Worm (Caenorhabditis elegans) whole organism, L4/young adult: ENCODE data around the gene fbxa-39.

Source experiments
- W03F9.2 ChIP-seq: fragments of 150-350 bp; optimal IDR thresholded peaks from 2 replicates; lab custom pipeline; 2014; ENCODE audit warnings: missing biosample characterization, missing genetic modification characterization
- dao-5 ChIP-seq: sonication (generic microtip); optimal IDR thresholded peaks from 2 replicates; lab custom pipeline; 2016; ENCODE audit warnings: missing genotype, missing genetic modification characterization, moderate library complexity, missing compliant biosample characterization
- him-1 ChIP-seq: sonication (generic microtip); optimal IDR thresholded peaks from 2 replicates; lab custom pipeline; 2016; ENCODE audit warnings: missing genotype, missing genetic modification reagents, missing genetic modification characterization, missing compliant biosample characterization

Gene fbxa-39

DNA sequence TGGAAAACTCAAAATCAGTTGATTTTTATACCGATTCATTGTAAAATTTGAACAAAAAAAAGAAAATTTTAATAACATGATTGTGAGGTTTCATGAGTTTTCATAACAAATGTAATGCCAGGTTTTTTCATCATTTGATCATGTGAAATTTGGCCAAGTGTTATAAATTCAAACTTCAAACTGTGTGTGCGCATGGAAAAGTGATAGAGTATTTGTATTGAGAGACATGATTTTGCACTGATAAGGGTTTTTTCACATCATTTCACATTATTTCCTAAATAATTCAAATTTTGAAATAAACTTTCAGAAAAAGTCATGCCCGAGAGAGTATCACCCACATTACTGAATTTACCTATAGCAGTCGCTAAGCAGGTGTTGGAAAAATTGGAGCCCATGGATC lies 18.3 kb downstream of the fbxa-39 start, which contains the start of gene fbxa-219:
Gene fbxa-219 (plus strand): TSS at position 277 of the 400 bp plus-strand sequence.
- TF ChIP-seq him-1 (no peak), W03F9.2 (tag; lab: Kevin White, UChicago) (no peak), dao-5 (tag; lab: Kevin White, UChicago) (no peak)

DNA sequence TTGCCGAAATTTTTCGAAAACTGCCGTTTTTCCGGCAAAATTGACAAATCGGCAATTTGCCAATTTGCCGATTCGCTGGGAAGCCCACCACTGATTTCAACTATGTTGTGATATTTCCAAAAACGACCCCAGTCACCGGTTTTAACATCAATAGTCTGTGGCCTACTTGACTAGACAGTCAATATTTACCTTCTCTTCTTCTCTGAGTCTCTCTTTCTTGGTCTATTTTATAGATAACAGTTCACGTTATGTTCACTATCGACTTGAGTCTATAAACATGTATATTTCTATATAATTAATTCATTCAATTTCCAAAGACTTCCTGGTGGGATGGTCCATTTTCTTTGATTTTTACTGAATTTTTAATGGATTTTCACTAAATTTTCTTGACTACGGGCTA lies 21.9 kb downstream of the fbxa-39 start:
- TF ChIP-seq him-1 (no peak), dao-5 (tag; lab: Kevin White, UChicago) (no peak), W03F9.2 (tag; lab: Kevin White, UChicago) (no peak)

DNA sequence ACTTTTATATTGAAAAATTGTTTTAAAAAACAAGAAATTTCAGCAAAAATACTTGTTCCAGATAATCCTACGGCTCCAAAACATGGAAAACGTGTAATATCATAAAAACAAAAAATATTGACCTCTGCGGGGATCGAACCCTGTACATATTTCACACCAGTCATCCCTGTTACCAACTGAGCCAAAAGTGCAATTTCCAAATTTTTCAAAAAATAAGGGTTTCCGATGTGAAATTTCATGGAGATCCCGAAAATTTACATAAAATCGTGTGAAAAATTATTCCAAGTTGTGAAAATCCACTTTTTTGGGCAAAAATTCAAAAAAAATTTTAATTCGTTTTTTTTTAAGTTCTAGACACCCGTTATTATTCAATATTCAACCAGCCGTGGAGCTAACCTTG lies 31.3 kb downstream of the fbxa-39 start:
- TF ChIP-seq him-1 (no peak), W03F9.2 (tag; lab: Kevin White, UChicago) (no peak), dao-5 (tag; lab: Kevin White, UChicago) (no peak)

DNA sequence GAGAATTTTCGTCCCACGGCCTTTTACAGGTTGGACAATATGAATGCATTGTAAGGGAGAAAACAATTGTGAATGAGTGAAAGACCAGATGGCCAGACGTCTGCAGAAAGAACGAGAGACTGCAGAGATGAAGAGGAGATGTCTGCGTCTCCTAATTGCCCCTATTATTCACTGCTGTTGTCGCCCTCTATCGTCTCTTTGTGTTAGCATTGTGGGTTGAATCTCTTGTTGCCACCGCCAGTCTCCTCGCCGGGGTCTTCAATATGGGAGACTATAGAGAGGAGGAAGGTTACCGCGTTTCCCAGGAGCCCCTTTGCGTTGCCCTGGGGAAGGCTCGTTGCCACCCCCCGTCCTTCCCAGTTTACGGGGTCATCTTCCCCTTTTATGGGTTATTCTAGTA lies 32.0 kb downstream of the fbxa-39 start, which contains the start of gene Y54F10BM.9:
Gene Y54F10BM.9 (minus strand): TSS at position 61 of the 400 bp plus-strand sequence.
- no peak for TF ChIP-seq dao-5 (tag; lab: Kevin White, UChicago)
- TF ChIP-seq him-1, result no peak

DNA sequence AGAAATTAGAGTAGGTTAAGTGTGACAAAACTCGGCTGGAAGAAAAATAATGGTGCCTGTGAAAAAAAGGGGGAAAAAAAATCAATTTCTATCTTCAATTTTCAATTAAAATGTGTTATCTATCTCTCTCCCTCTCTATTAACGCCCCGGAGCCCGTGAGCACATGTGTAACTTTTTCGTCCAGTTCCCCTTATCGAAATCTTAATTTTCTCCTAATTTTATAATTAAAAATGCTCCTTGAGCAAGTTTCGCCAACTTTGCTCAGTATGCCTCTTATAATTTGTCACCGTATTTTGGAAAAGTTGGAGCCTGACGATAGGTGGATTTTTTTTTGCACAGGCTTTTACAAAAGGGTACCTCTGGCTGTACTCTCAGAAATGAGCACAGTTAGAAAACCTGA lies 35.2 kb downstream of the fbxa-39 start, which contains the start of the genes fbxa-1 and Y54F10BM.20:
Gene fbxa-1 (minus strand): TSS at position 101 of the 400 bp plus-strand sequence.
Gene Y54F10BM.20 (plus strand): TSS at position 231 of the 400 bp plus-strand sequence.
- TF ChIP-seq him-1 (no peak), W03F9.2 (tag; lab: Kevin White, UChicago) (no peak), dao-5 (tag; lab: Kevin White, UChicago) (no peak)

DNA sequence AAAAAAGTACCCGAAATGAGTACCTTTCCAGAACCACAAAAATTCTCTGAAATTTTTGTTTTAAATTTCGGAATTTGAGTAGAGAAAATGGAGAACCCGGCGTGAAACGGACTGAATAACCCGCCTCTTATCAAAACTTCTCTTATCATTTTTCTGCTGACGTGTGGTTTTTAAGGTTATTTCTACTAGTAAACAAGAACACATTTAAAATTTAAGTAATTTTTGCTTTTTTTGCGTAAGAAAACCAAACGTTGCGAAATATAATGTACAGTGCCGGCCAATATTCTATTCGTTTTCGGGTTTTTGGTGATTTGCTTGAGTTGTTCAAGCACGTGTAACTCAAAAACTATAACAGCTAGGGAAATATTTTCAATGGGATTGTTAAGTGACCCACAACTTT lies 38.2 kb downstream of the fbxa-39 start:
- TF ChIP-seq W03F9.2 (tag; lab: Kevin White, UChicago) (no peak), dao-5 (tag; lab: Kevin White, UChicago) (no peak), him-1 (no peak)

DNA sequence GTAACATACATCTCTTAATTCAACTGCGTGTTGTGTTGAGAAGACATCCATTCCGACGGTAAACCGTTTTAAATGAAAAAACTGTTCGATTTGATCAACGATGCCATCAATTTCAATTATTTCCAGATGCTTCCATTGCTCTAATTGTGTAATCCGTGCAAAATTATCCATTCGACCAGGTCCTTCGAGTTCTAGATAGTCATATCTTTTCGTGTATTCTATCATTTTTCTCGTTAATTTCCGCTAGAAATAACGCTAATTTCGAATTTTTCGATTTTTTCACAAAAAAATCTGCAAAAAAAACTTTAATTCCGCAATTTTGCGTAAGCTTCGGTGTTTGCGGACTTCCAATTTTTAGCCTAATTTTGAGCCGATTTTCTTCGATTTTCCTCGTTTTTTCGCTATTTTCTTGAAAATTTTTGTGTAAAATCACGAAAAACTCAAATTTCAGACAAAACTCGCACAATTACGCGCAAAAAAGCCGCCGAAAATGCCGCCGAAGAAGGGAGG lies 41.2 kb downstream of the fbxa-39 start, which contains the start of the genes fbxa-66 and iffb-1:
Gene fbxa-66 (minus strand): TSS at position 51 of the 510 bp plus-strand sequence.
Gene iffb-1 (plus strand): TSS at position 452 of the 510 bp plus-strand sequence.
- no peak for TF ChIP-seq him-1
- no peak for TF ChIP-seq W03F9.2 (tag; lab: Kevin White, UChicago)
- TF ChIP-seq dao-5 (tag; lab: Kevin White, UChicago), result no peak

DNA sequence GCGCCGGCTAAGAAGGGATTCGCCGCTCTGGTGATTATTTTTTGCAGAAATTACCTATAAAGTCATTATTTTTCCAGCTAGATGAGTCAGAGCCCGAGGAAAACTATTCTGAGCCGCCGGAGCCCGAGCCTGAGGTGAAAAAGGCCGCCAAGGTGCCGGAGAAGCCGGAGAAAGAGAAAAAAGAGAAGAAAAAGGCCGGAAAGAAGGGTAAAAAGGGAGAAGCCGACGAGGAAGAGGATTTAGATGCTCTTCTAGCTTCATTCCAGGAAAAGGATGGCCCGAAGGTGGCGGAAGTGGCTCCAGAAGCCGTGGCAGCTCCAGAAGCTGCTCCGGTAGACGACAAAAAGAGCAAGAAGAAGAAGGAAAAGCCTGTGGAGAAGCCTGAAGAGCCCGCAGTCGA lies 41.8 kb downstream of the fbxa-39 start:
- TF ChIP-seq him-1 (no peak), dao-5 (tag; lab: Kevin White, UChicago) (no peak), W03F9.2 (tag; lab: Kevin White, UChicago) (no peak)

DNA sequence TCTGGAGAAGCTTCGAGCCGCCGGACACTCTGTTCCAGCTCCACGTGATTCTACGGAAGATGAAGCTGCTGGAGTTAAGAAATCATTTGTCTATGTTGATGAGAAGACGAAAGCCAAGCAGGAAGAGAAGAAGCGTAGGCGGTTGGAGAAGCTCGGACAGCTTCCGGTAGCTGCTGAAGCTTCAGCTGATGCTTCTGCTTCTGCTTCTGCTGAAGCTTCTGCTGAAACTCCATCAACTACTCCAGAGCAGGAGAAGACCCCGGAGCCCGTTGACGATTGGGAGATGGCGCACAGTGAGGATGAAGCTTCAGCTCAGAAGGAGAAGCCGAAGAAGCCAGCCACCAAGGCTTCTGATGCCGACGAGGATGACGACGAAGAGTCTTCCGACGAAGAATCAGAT lies 43.6 kb downstream of the fbxa-39 start:
- TF ChIP-seq him-1, result no peak
- TF ChIP-seq dao-5 (tag; lab: Kevin White, UChicago), result no peak
- no peak for TF ChIP-seq W03F9.2 (tag; lab: Kevin White, UChicago)

DNA sequence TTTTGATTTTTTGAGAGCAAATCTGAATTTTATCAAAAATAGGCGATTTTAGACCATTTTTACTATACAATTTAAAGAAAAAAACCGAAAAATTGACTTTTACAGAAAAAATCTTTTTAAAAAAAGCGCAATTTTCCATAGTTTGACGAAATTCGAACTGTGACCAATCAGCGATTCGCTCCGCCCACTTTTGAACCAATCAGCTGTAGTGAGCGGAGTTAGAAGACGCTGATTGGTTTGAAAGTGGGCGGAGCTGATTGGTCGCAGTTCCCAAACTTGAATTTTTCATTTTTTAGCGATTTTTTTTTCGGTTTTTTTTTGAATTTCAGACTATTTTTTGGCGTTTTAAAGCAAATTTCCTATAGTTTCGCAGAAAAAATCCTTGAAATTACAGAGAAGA lies 51.9 kb downstream of the fbxa-39 start:
- TF ChIP-seq dao-5 (tag; lab: Kevin White, UChicago) (no peak), him-1 (no peak), W03F9.2 (tag; lab: Kevin White, UChicago) (no peak)
